1 fruit fly cellular context compared by ENCODE assay signal in genomic region chrX:18506639-18507528, dm6.
TF ChIP-seq lines count a peak whose summit lies in the region.

No protein-coding gene starts in this region.

TF ChIP-seq in whole organism, embryonic, 481 proteins besides CTCF, POLR2A, EP300 and RAD21 (continued from another document and continues in another):
- TF ChIP-seq stc (GFP tag; IDR thresholded peaks at IDR 0.05; lab: Robert Waterston, UW) (peak; percentile 90), CG11085 (GFP tag; IDR thresholded peaks at IDR 0.05; lab: Robert Waterston, UW) (peak; percentile 45; the same call in 1 of the 2 replicates), oc (tag; optimal IDR thresholded peaks at IDR 0.05; lab: Kevin White, UChicago) (peak; percentile 5), Sox100B (GFP tag; optimal IDR thresholded peaks at IDR 0.05; lab: Kevin White, UChicago) (peak; percentile 55), bowl (GFP tag; IDR thresholded peaks at IDR 0.05; lab: Robert Waterston, UW) (peak; percentile 48; the same call in 1 of the 2 replicates), CG12104 (GFP tag; optimal IDR thresholded peaks at IDR 0.05; lab: Kevin White, UChicago) (peak; percentile 65), slou (GFP tag; optimal IDR thresholded peaks at IDR 0.05; lab: Kevin White, UChicago) (peak; percentile 59), HmgZ (tag; optimal IDR thresholded peaks at IDR 0.05; lab: Kevin White, UChicago) (peak; percentile 3), bcd (GFP tag; optimal IDR thresholded peaks at IDR 0.05; lab: Kevin White, UChicago) (peak; percentile 77), Optix (GFP tag; IDR thresholded peaks at IDR 0.05; lab: Robert Waterston, UW) (peak; percentile 71; the same call in 2 of the 3 replicates), fru (optimal IDR thresholded peaks at IDR 0.05; lab: Kevin White, UChicago) (no peak), cg (GFP tag; optimal IDR thresholded peaks at IDR 0.05; lab: Kevin White, UChicago) (peak; percentile 83), CkIIα-i1 (GFP tag; IDR thresholded peaks at IDR 0.05; lab: Robert Waterston, UW) (0 out of 2 replicates have a peak, but pooled peaks have one; percentile 24), pros (GFP tag; optimal IDR thresholded peaks at IDR 0.05; lab: Kevin White, UChicago) (peak; percentile 76), sd (tag; optimal IDR thresholded peaks at IDR 0.05; lab: Kevin White, UChicago) (no peak), zen2 (GFP tag; IDR thresholded peaks at IDR 0.05; lab: Robert Waterston, UW; ENCODE audit: partially characterized antibody) (no peak), CG10274 (GFP tag; optimal IDR thresholded peaks at IDR 0.05; lab: Kevin White, UChicago) (peak; percentile 26), CG11504 (tag; optimal IDR thresholded peaks at IDR 0.05; lab: Kevin White, UChicago) (peak; percentile 97), MESR4 (GFP tag; optimal IDR thresholded peaks at IDR 0.05; lab: Kevin White, UChicago) (peak; percentile 10), Dfd (GFP tag; optimal IDR thresholded peaks at IDR 0.05; lab: Kevin White, UChicago) (no peak), trh (GFP tag; optimal IDR thresholded peaks at IDR 0.05; lab: Kevin White, UChicago) (no peak), Hmx (GFP tag; optimal IDR thresholded peaks at IDR 0.05; lab: Kevin White, UChicago) (peak; percentile 15), gcm (GFP tag; optimal IDR thresholded peaks at IDR 0.05; lab: Kevin White, UChicago) (peak; percentile 62), sob (GFP tag; IDR thresholded peaks at IDR 0.05; lab: Robert Waterston, UW) (peak; percentile 81), Dip3 (GFP tag; optimal IDR thresholded peaks at IDR 0.05; lab: Kevin White, UChicago) (peak; percentile 70), CG6654 (GFP tag; optimal IDR thresholded peaks at IDR 0.05; lab: Kevin White, UChicago) (peak; percentile 53), dmrt11E (tag; optimal IDR thresholded peaks at IDR 0.05; lab: Kevin White, UChicago) (peak; percentile 60), Hr39 (optimal IDR thresholded peaks at IDR 0.05; lab: Kevin White, UChicago) (no peak), Scr (GFP tag; IDR thresholded peaks at IDR 0.05; lab: Robert Waterston, UW; ENCODE audit: partially characterized antibody) (no peak), Max (GFP tag; optimal IDR thresholded peaks at IDR 0.05; lab: Kevin White, UChicago) (peak; percentile 61), CG3281 (GFP tag; optimal IDR thresholded peaks at IDR 0.05; lab: Kevin White, UChicago) (peak; percentile 75), Rfx (GFP tag; IDR thresholded peaks at IDR 0.05; lab: Robert Waterston, UW) (peak; percentile 83), esg (GFP tag; conservative IDR thresholded peaks at IDR 0.05; lab: Robert Waterston, UW) (peak; percentile 67), CG34422 (GFP tag; IDR thresholded peaks at IDR 0.05; lab: Robert Waterston, UW) (peak; percentile 86), H2.0 (GFP tag; IDR thresholded peaks at IDR 0.05; lab: Robert Waterston, UW) (peak; percentile 75), CG17328 (GFP tag; IDR thresholded peaks at IDR 0.05; lab: Robert Waterston, UW) (peak; percentile 90), lmd (GFP tag; IDR thresholded peaks at IDR 0.05; lab: Robert Waterston, UW) (peak; percentile 71), Ssrp (tag; optimal IDR thresholded peaks at IDR 0.05; lab: Kevin White, UChicago) (peak; percentile 62), inv (GFP tag; IDR thresholded peaks at IDR 0.05; lab: Robert Waterston, UW; ENCODE audit: partially characterized antibody) (no peak), chm (GFP tag; IDR thresholded peaks at IDR 0.05; lab: Robert Waterston, UW) (peak; percentile 89), pnt (GFP tag; optimal IDR thresholded peaks at IDR 0.05; lab: Kevin White, UChicago) (peak; percentile 75), CG3726 (GFP tag; IDR thresholded peaks at IDR 0.05; lab: Robert Waterston, UW) (peak; percentile 54; the same call in 1 of the 3 replicates), CG12155 (GFP tag; optimal IDR thresholded peaks at IDR 0.05; lab: Kevin White, UChicago) (peak; percentile 76), CG18619 (GFP tag; optimal IDR thresholded peaks at IDR 0.05; lab: Kevin White, UChicago) (peak; percentile 54), ap (GFP tag; IDR thresholded peaks at IDR 0.05; lab: Robert Waterston, UW) (peak; percentile 76), sim (GFP tag; IDR thresholded peaks at IDR 0.05; lab: Robert Waterston, UW) (peak; percentile 55), CG2678 (tag; optimal IDR thresholded peaks at IDR 0.05; lab: Kevin White, UChicago) (peak; percentile 78), scrt (GFP tag; optimal IDR thresholded peaks at IDR 0.05; lab: Kevin White, UChicago) (peak; percentile 61), cwo (GFP tag; optimal IDR thresholded peaks at IDR 0.05; lab: Kevin White, UChicago) (peak; percentile 63), ERR (GFP tag; optimal IDR thresholded peaks at IDR 0.05; lab: Kevin White, UChicago) (peak; percentile 41), pzg (GFP tag; optimal IDR thresholded peaks at IDR 0.05; lab: Kevin White, UChicago) (no peak), CG16813 (GFP tag; IDR thresholded peaks at IDR 0.05; lab: Robert Waterston, UW; ENCODE audit: partially characterized antibody) (no peak), CG1832 (GFP tag; optimal IDR thresholded peaks at IDR 0.05; lab: Kevin White, UChicago) (peak; percentile 4), crol (GFP tag; IDR thresholded peaks at IDR 0.05; lab: Robert Waterston, UW) (0 out of 2 replicates have a peak, but pooled peaks have one; percentile 29), grau (tag; optimal IDR thresholded peaks at IDR 0.05; lab: Kevin White, UChicago) (peak; percentile 63), salm (tag; optimal IDR thresholded peaks at IDR 0.05; lab: Kevin White, UChicago) (peak; percentile 41), CG7372 (GFP tag; IDR thresholded peaks at IDR 0.05; lab: Robert Waterston, UW) (peak; percentile 43; the same call in 1 of the 2 replicates), org-1 (GFP tag; optimal IDR thresholded peaks at IDR 0.05; lab: Kevin White, UChicago) (peak; percentile 71), CG10209 (GFP tag; optimal IDR thresholded peaks at IDR 0.05; lab: Kevin White, UChicago) (peak; percentile 81), CG11093 (GFP tag; IDR thresholded peaks at IDR 0.05; lab: Robert Waterston, UW) (peak; percentile 32; the same call in 1 of the 3 replicates), ro (GFP tag; IDR thresholded peaks at IDR 0.05; lab: Robert Waterston, UW) (peak; percentile 52; the same call in 1 of the 2 replicates), zf30C (GFP tag; optimal IDR thresholded peaks at IDR 0.05; lab: Kevin White, UChicago) (peak; percentile 85), nerfin-1 (tag; optimal IDR thresholded peaks at IDR 0.05; lab: Kevin White, UChicago) (peak; percentile 10), Hand (GFP tag; optimal IDR thresholded peaks at IDR 0.05; lab: Kevin White, UChicago) (peak; percentile 35), Spps (tag; optimal IDR thresholded peaks at IDR 0.05; lab: Kevin White, UChicago) (peak; percentile 62), dmrt99B (tag; optimal IDR thresholded peaks at IDR 0.05; lab: Kevin White, UChicago) (peak; percentile 80), Hr78 (GFP tag; optimal IDR thresholded peaks at IDR 0.05; lab: Kevin White, UChicago) (no peak), pan (optimal IDR thresholded peaks at IDR 0.05; lab: Kevin White, UChicago) (no peak), pan (GFP tag; optimal IDR thresholded peaks at IDR 0.05 in 1 of 2, IDR thresholded peaks at IDR 0.05 in 1 of 2) (peak in 1 of 2 experiments; percentile 90), CG13424 (tag; optimal IDR thresholded peaks at IDR 0.05; lab: Kevin White, UChicago) (peak; percentile 53), odd (GFP tag; optimal IDR thresholded peaks at IDR 0.05; lab: Kevin White, UChicago) (peak; percentile 31), Abd-B (GFP tag; optimal IDR thresholded peaks at IDR 0.05; lab: Kevin White, UChicago) (peak; percentile 23), CG10267 (tag; optimal IDR thresholded peaks at IDR 0.05; lab: Kevin White, UChicago) (peak; percentile 72), CG2116 (GFP tag; optimal IDR thresholded peaks at IDR 0.05; lab: Kevin White, UChicago) (peak; percentile 41), Meics (GFP tag; optimal IDR thresholded peaks at IDR 0.05; lab: Kevin White, UChicago) (peak; percentile 82), Fer2 (tag; optimal IDR thresholded peaks at IDR 0.05; lab: Kevin White, UChicago) (no peak), yki (optimal IDR thresholded peaks at IDR 0.05; lab: Kevin White, UChicago) (no peak), CG4617 (GFP tag; optimal IDR thresholded peaks at IDR 0.05; lab: Kevin White, UChicago; ENCODE audit: borderline replicate concordance) (peak; percentile 41), disco-r (GFP tag; optimal IDR thresholded peaks at IDR 0.05; lab: Kevin White, UChicago) (peak; percentile 77), ato (GFP tag; IDR thresholded peaks at IDR 0.05; lab: Robert Waterston, UW; ENCODE audit: partially characterized antibody) (no peak), CG1603 (tag; optimal IDR thresholded peaks at IDR 0.05; lab: Kevin White, UChicago) (peak; percentile 87), Neu2 (GFP tag; optimal IDR thresholded peaks at IDR 0.05; lab: Kevin White, UChicago; ENCODE audit: borderline replicate concordance) (no peak), CG9437 (GFP tag; optimal IDR thresholded peaks at IDR 0.05; lab: Kevin White, UChicago) (peak; percentile 52), CG32767 (GFP tag; IDR thresholded peaks at IDR 0.05; lab: Robert Waterston, UW) (peak; percentile 39; the same call in 1 of the 2 replicates), CG3163 (GFP tag; optimal IDR thresholded peaks at IDR 0.05; lab: Kevin White, UChicago) (peak; percentile 43), Nf-YB (GFP tag; optimal IDR thresholded peaks at IDR 0.05; lab: Kevin White, UChicago) (peak; percentile 39), sens-2 (GFP tag; IDR thresholded peaks at IDR 0.05; lab: Robert Waterston, UW) (peak; percentile 80), bbx (GFP tag; IDR thresholded peaks at IDR 0.05; lab: Robert Waterston, UW; ENCODE audit: partially characterized antibody) (no peak), sug (tag; optimal IDR thresholded peaks at IDR 0.05; lab: Kevin White, UChicago) (no peak), twi (tag; optimal IDR thresholded peaks at IDR 0.05; lab: Kevin White, UChicago) (no peak), Drgx (GFP tag; IDR thresholded peaks at IDR 0.05; lab: Robert Waterston, UW) (peak; percentile 83), al (GFP tag; IDR thresholded peaks at IDR 0.05; lab: Robert Waterston, UW) (peak; percentile 58; the same call in 1 of the 2 replicates), CG11696 (GFP tag; IDR thresholded peaks at IDR 0.05; lab: Robert Waterston, UW) (peak; percentile 73), gem (tag; optimal IDR thresholded peaks at IDR 0.05; lab: Kevin White, UChicago) (peak; percentile 83), Hr51 (GFP tag; optimal IDR thresholded peaks at IDR 0.05; lab: Kevin White, UChicago) (peak; percentile 27 to 78), sna (GFP tag; IDR thresholded peaks at IDR 0.05; lab: Robert Waterston, UW; ENCODE audit: partially characterized antibody) (no peak), nerfin-2 (GFP tag; IDR thresholded peaks at IDR 0.05; lab: Robert Waterston, UW; ENCODE audit: partially characterized antibody) (no peak), Bteb2 (GFP tag; optimal IDR thresholded peaks at IDR 0.05; lab: Kevin White, UChicago) (peak; percentile 68), CoRest (tag; optimal IDR thresholded peaks at IDR 0.05; lab: Kevin White, UChicago) (peak; percentile 46), CG12942 (GFP tag; optimal IDR thresholded peaks at IDR 0.05; lab: Kevin White, UChicago) (peak; percentile 52), her (GFP tag; optimal IDR thresholded peaks at IDR 0.05; lab: Kevin White, UChicago) (peak; percentile 65), nom (GFP tag; optimal IDR thresholded peaks at IDR 0.05; lab: Kevin White, UChicago) (no peak), amos (GFP tag; IDR thresholded peaks at IDR 0.05; lab: Robert Waterston, UW; ENCODE audit: partially characterized antibody) (no peak), rib (GFP tag; IDR thresholded peaks at IDR 0.05; lab: Robert Waterston, UW) (no peak), prd (optimal IDR thresholded peaks at IDR 0.05; lab: Kevin White, UChicago) (no peak), prd (GFP tag; IDR thresholded peaks at IDR 0.05; lab: Robert Waterston, UW) (peak; percentile 81), dm (GFP tag; optimal IDR thresholded peaks at IDR 0.05; lab: Kevin White, UChicago) (peak; percentile 45), CG3407 (GFP tag; optimal IDR thresholded peaks at IDR 0.05; lab: Kevin White, UChicago) (peak; percentile 26), CG15601 (tag; optimal IDR thresholded peaks at IDR 0.05; lab: Kevin White, UChicago) (peak; percentile 42), CG17359 (tag; optimal IDR thresholded peaks at IDR 0.05; lab: Kevin White, UChicago) (peak; percentile 85), Hmr (GFP tag; optimal IDR thresholded peaks at IDR 0.05; lab: Kevin White, UChicago) (peak; percentile 61), vvl (GFP tag; IDR thresholded peaks at IDR 0.05; lab: Robert Waterston, UW) (peak; percentile 95), B-H2 (GFP tag; optimal IDR thresholded peaks at IDR 0.05; lab: Kevin White, UChicago) (no peak), CG1529 (GFP tag; optimal IDR thresholded peaks at IDR 0.05; lab: Kevin White, UChicago) (peak; percentile 31), ham (GFP tag; IDR thresholded peaks at IDR 0.05; lab: Robert Waterston, UW) (no peak), CG12659 (GFP tag; optimal IDR thresholded peaks at IDR 0.05; lab: Kevin White, UChicago) (peak; percentile 60), lbe (GFP tag; optimal IDR thresholded peaks at IDR 0.05; lab: Kevin White, UChicago) (no peak), repo (GFP tag; optimal IDR thresholded peaks at IDR 0.05; lab: Kevin White, UChicago) (peak; percentile 74), luna (GFP tag; optimal IDR thresholded peaks at IDR 0.05; lab: Kevin White, UChicago) (no peak), CG9727 (GFP tag; optimal IDR thresholded peaks at IDR 0.05; lab: Kevin White, UChicago) (peak; percentile 79), Six4 (GFP tag; optimal IDR thresholded peaks at IDR 0.05; lab: Kevin White, UChicago) (peak; percentile 79), CG32532 (GFP tag; IDR thresholded peaks at IDR 0.05; lab: Robert Waterston, UW) (peak; percentile 85), CG11456 (GFP tag; IDR thresholded peaks at IDR 0.05; lab: Robert Waterston, UW) (peak; percentile 86), gce (GFP tag; IDR thresholded peaks at IDR 0.05; lab: Robert Waterston, UW) (peak; percentile 82), CG33213 (GFP tag; optimal IDR thresholded peaks at IDR 0.05; lab: Kevin White, UChicago) (peak; percentile 84), fd64A (GFP tag; optimal IDR thresholded peaks at IDR 0.05; lab: Kevin White, UChicago) (no peak), CG30431 (GFP tag; optimal IDR thresholded peaks at IDR 0.05; lab: Kevin White, UChicago) (peak; percentile 60), CG6683 (GFP tag; optimal IDR thresholded peaks at IDR 0.05; lab: Kevin White, UChicago) (peak; percentile 57), CG12236 (GFP tag; optimal IDR thresholded peaks at IDR 0.05; lab: Kevin White, UChicago) (peak; percentile 25)
